Fruit fly (Drosophila melanogaster): ENCODE measurements around the gene CG1492.
A peak's percentile ranks its signal among the peaks of the same experiment; 100 is the strongest.

CG1492 gene

DNA sequence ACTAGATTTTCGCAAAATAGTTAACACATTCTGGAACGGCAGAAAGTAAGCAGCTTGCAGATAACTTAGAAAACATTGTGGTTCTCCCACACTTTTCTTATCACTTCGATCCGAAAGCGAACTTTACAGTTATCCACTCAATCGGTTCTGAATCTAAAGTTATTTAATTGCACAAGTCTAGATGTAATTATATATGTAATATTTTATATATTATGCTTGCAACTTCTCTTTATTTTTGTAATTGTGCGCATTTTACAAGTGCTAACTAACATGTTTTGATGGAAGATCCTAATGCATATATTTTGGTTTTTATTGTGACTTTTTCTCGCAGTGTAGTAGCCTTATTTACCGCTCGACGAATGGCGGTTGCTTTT lies 7.6 kb downstream of the CG1492 start (continued):
- peak; percentile 53; the same call in 1 of the 2 replicates for TF ChIP-seq CG31441 (GFP tag; IDR thresholded peaks at IDR 0.05)
- TF ChIP-seq luna (GFP tag; optimal IDR thresholded peaks at IDR 0.05): no peak
- TF ChIP-seq ewg (GFP tag; optimal IDR thresholded peaks at IDR 0.05): no peak
- no peak for TF ChIP-seq vvl (GFP tag; IDR thresholded peaks at IDR 0.05)
- no peak for TF ChIP-seq E2f2 (GFP tag; IDR thresholded peaks at IDR 0.05)
- TF ChIP-seq Camta (GFP tag; optimal IDR thresholded peaks at IDR 0.05): no peak
- TF ChIP-seq bigmax (GFP tag; optimal IDR thresholded peaks at IDR 0.05): no peak
- TF ChIP-seq D (optimal IDR thresholded peaks at IDR 0.05): no peak
- peak; percentile 10 for TF ChIP-seq D (GFP tag; optimal IDR thresholded peaks at IDR 0.05)
- TF ChIP-seq pho (GFP tag; optimal IDR thresholded peaks at IDR 0.05): no peak
- no peak for TF ChIP-seq fd3F (GFP tag; optimal IDR thresholded peaks at IDR 0.05)
- TF ChIP-seq Ets97D (GFP tag; optimal IDR thresholded peaks at IDR 0.05): no peak
- no peak for TF ChIP-seq hth (optimal IDR thresholded peaks at IDR 0.05)
- TF ChIP-seq pzg (GFP tag; optimal IDR thresholded peaks at IDR 0.05): no peak
- no peak for TF ChIP-seq pum (GFP tag; optimal IDR thresholded peaks at IDR 0.05)
- TF ChIP-seq Tbp (GFP tag; optimal IDR thresholded peaks at IDR 0.05): no peak
- TF ChIP-seq toy (GFP tag; IDR thresholded peaks at IDR 0.05): no peak
- TF ChIP-seq yki (optimal IDR thresholded peaks at IDR 0.05): no peak
- peak; percentile 11 for TF ChIP-seq CG13296 (GFP tag; optimal IDR thresholded peaks at IDR 0.05)
- no peak for TF ChIP-seq ara (GFP tag; IDR thresholded peaks at IDR 0.05)
- TF ChIP-seq ap (GFP tag; IDR thresholded peaks at IDR 0.05): no peak
- TF ChIP-seq Dref (GFP tag; IDR thresholded peaks at IDR 0.05): no peak
- TF ChIP-seq inv (GFP tag; IDR thresholded peaks at IDR 0.05; ENCODE audit: partially characterized antibody): no peak
- TF ChIP-seq CG7839 (tag; optimal IDR thresholded peaks at IDR 0.05): peak; percentile 41
- no peak for TF ChIP-seq her (GFP tag; optimal IDR thresholded peaks at IDR 0.05)
- TF ChIP-seq gsb-n (tag; optimal IDR thresholded peaks at IDR 0.05): no peak
- TF ChIP-seq CG9817 (tag; optimal IDR thresholded peaks at IDR 0.05): no peak
- TF ChIP-seq CG1603 (tag; optimal IDR thresholded peaks at IDR 0.05): no peak
- TF ChIP-seq Oli (tag; optimal IDR thresholded peaks at IDR 0.05): peak; percentile 58
- TF ChIP-seq Antp (GFP tag; optimal IDR thresholded peaks at IDR 0.05): no peak
- TF ChIP-seq CG30403 (GFP tag; optimal IDR thresholded peaks at IDR 0.05): peak; percentile 57
- TF ChIP-seq wor (GFP tag; IDR thresholded peaks at IDR 0.05): 0 out of 2 replicates have a peak, but pooled peaks have one; percentile 9
- peak; percentile 53 for TF ChIP-seq phol (tag; optimal IDR thresholded peaks at IDR 0.05)
- TF ChIP-seq CG6272 (GFP tag; IDR thresholded peaks at IDR 0.05): 0 out of 2 replicates have a peak, but pooled peaks have one; percentile 2
- TF ChIP-seq zf30C (GFP tag; optimal IDR thresholded peaks at IDR 0.05): no peak
- no peak for TF ChIP-seq Atf6 (GFP tag; IDR thresholded peaks at IDR 0.05)
- no peak for TF ChIP-seq sisA (GFP tag; IDR thresholded peaks at IDR 0.05)
- no peak for TF ChIP-seq Ada2b (GFP tag; IDR thresholded peaks at IDR 0.05)
- no peak for TF ChIP-seq CG1602 (GFP tag; optimal IDR thresholded peaks at IDR 0.05)
- peak; percentile 44 for TF ChIP-seq odd (GFP tag; optimal IDR thresholded peaks at IDR 0.05)
- TF ChIP-seq CG33557 (GFP tag; optimal IDR thresholded peaks at IDR 0.05): no peak
- no peak for TF ChIP-seq fu2 (GFP tag; optimal IDR thresholded peaks at IDR 0.05)
- no peak for TF ChIP-seq aop (GFP tag; IDR thresholded peaks at IDR 0.05)
- TF ChIP-seq onecut (GFP tag; IDR thresholded peaks at IDR 0.05): no peak
- TF ChIP-seq ham (GFP tag; IDR thresholded peaks at IDR 0.05): no peak
- TF ChIP-seq Hr3 (GFP tag; optimal IDR thresholded peaks at IDR 0.05): no peak
- peak; percentile 50 for TF ChIP-seq CG17385 (GFP tag; optimal IDR thresholded peaks at IDR 0.05)
- no peak for TF ChIP-seq Oaz (GFP tag; IDR thresholded peaks at IDR 0.05)
- no peak for TF ChIP-seq Poxn (GFP tag; IDR thresholded peaks at IDR 0.05)
- no peak for TF ChIP-seq CG4404 (GFP tag; IDR thresholded peaks at IDR 0.05)
- TF ChIP-seq ab (GFP tag; optimal IDR thresholded peaks at IDR 0.05): no peak
- no peak for TF ChIP-seq CG3847 (GFP tag; IDR thresholded peaks at IDR 0.05)
- TF ChIP-seq Rfx (GFP tag; IDR thresholded peaks at IDR 0.05): peak; percentile 2; the same call in 1 of the 2 replicates
- peak; percentile 58 for TF ChIP-seq CG9437 (GFP tag; optimal IDR thresholded peaks at IDR 0.05)

Measured in whole organism, embryonic.